Fruit fly (Drosophila melanogaster) S2 (cell line): Measurements from ENCODE around the gene shf.

Source experiments
- CG8478 ChIP-seq: fragments of >200 bp; optimal IDR thresholded peaks from 2 replicates; lab custom pipeline; 2018
- CTCF ChIP-seq, 2 experiments: fragments of >200 bp; optimal IDR thresholded peaks; 2 replicates each; lab custom pipeline; 2018

DNA sequence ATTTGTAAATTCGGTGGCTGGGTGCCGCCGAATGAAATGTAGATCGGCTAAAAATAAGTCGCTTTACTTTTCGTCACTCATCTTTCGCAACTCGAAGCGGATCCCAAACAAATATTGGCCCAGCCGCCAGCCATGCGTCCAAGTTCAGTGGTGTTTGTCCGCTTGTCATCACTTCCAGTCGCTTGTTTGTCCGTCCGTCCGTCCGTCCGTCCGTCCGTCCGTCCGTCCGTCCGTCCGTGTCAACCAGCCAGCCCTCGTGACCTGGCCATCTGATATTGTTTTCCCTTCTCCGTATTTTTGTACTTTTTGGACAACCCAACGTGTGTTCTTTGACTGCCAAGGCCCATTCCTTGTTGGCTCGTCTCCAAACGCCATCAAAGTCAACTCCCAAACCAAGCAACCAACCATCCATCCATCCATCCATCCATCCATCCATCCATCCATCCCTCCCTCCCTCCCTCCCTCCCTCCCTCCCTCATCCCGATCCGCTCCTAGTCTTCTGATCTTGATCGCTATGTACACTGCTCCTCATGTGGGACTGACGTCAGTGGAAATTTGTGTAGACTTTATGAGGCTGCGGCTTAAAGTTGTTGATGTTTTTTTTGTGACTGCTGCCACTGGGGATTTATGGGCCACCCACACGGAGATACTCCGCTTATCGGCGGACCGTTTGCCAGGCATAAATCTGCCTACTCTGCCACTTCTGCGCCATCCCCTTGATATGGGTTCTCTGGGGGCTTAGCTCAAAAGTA, 46.0 kb downstream of the shf start:
- TF ChIP-seq CTCF (optimal IDR thresholded peaks at IDR 0.05; lab: Kevin White, UChicago): no peak
- TF ChIP-seq CG8478: no peak
